Worm (Caenorhabditis elegans) whole organism, late embryonic: Measurements from ENCODE around the gene srp-6.

Experiments used
- ceh-18 ChIP-seq: sonication (generic microtip); optimal IDR thresholded peaks from 2 replicates; lab custom pipeline; 2016; ENCODE audit warnings: missing genetic modification characterization, missing compliant biosample characterization
- ceh-48 ChIP-seq: sonication (generic microtip); optimal IDR thresholded peaks from 2 replicates; lab custom pipeline; 2016; ENCODE audit warnings: missing genetic modification characterization, inconsistent platforms, missing compliant biosample characterization
- elt-2 ChIP-seq: sonication (generic microtip); optimal IDR thresholded peaks from 2 replicates; lab custom pipeline; 2016; ENCODE audit warnings: missing genetic modification reagents, missing genetic modification characterization, missing compliant biosample characterization
- hlh-30 ChIP-seq: sonication (generic microtip); optimal IDR thresholded peaks from 2 replicates; lab custom pipeline; 2017; ENCODE audit warnings: antibody characterized with exemption, missing genetic modification characterization, missing compliant biosample characterization; ENCODE audit not compliant: insufficient read depth
- pqm-1 ChIP-seq: sonication (generic microtip); optimal IDR thresholded peaks from 2 replicates; lab custom pipeline; 2016; ENCODE audit warnings: missing genetic modification characterization, missing compliant biosample characterization
- pros-1 ChIP-seq: fragments of 150-350 bp; optimal IDR thresholded peaks from 2 replicates; lab custom pipeline; 2014; ENCODE audit warnings: missing biosample characterization, missing genetic modification reagents, missing genetic modification characterization
- tbx-2 ChIP-seq: sonication (generic microtip); optimal IDR thresholded peaks from 2 replicates; lab custom pipeline; 2016; ENCODE audit warnings: missing genetic modification characterization, missing compliant biosample characterization
- unc-42 ChIP-seq: sonication (generic microtip); optimal IDR thresholded peaks from 2 replicates; lab custom pipeline; 2016; ENCODE audit warnings: missing genotype, missing genetic modification characterization, missing compliant biosample characterization
- unc-86 ChIP-seq: sonication (generic microtip); optimal IDR thresholded peaks from 2 replicates; lab custom pipeline; 2016; ENCODE audit warnings: missing genetic modification characterization, missing compliant biosample characterization

DNA sequence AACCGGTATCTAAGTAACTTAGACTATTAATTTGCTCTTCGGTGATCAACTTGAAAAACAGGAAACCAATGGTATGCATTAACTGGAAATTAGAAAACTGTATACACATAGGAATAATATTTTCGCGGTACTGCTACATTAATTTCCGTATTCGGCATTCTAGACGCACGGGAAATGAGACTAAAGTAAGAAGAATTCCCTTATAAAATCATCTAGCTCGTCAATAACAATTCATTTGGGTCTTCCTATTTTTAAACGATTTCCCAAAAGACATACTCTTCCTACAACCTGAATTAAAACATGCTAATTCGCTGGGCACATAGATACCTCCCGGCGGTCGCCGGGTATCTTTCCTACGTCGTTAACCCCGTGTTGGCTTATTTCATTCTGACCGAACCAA lies 16.5 kb upstream of the srp-6 start, which contains the start of gene srj-13:
- TF ChIP-seq tbx-2 (tag; lab: Kevin White, UChicago) (no peak), elt-2 (tag; lab: Kevin White, UChicago) (no peak), unc-86 (tag; lab: Kevin White, UChicago) (no peak), pros-1 (tag; lab: Kevin White, UChicago) (no peak), ceh-48 (tag; lab: Kevin White, UChicago) (no peak), unc-42 (tag; lab: Kevin White, UChicago) (no peak), hlh-30 (tag; lab: Kevin White, UChicago) (no peak), pqm-1 (tag; lab: Kevin White, UChicago) (no peak), ceh-18 (no peak)
